Worm (Caenorhabditis elegans) whole organism, young adult: ENCODE measurements around the gene C10A4.9.

Source experiments
- B0261.1 ChIP-seq: sonication (generic microtip); optimal IDR thresholded peaks from 2 replicates; lab custom pipeline; 2016; ENCODE audit warnings: mild to moderate bottlenecking, missing genetic modification characterization, moderate library complexity, missing compliant biosample characterization
- C17E4.6 ChIP-seq: fragments of 200-800 bp; sonication (Bioruptor generic); IDR thresholded peaks from 2 replicates; pipeline ENCODE4 v1.3.6; 2022; ENCODE audit warnings: missing genetic modification reagents, missing genetic modification characterization, missing compliant biosample characterization
- F23B12.7 ChIP-seq: sonication (generic microtip); optimal IDR thresholded peaks from 2 replicates; lab custom pipeline; 2017; ENCODE audit warnings: missing genetic modification characterization, mild to moderate bottlenecking, missing compliant biosample characterization, antibody characterized with exemption, moderate library complexity; ENCODE audit not compliant: insufficient read depth
- F33H1.4 ChIP-seq: fragments of 200-800 bp; sonication (Bioruptor generic); IDR thresholded peaks from 2 replicates; pipeline ENCODE4 v1.3.6; 2022; ENCODE audit warnings: missing genetic modification reagents, missing genetic modification characterization, missing compliant biosample characterization
- F52B5.7 ChIP-seq: sonication (generic microtip); optimal IDR thresholded peaks from 2 replicates; lab custom pipeline; 2016; ENCODE audit warnings: mild to moderate bottlenecking, missing genetic modification characterization, missing compliant biosample characterization
- K11D2.4 ChIP-seq: fragments of 200-800 bp; sonication (Bioruptor generic); IDR thresholded peaks from 2 replicates; pipeline ENCODE4 v1.3.6; 2022; ENCODE audit warnings: missing genetic modification reagents, missing genetic modification characterization, missing compliant biosample characterization
- T07F8.4 ChIP-seq: sonication (generic microtip); optimal IDR thresholded peaks from 2 replicates; lab custom pipeline; 2016; ENCODE audit warnings: mild to moderate bottlenecking, missing genetic modification characterization, moderate library complexity, missing compliant biosample characterization
- Y67H2A.10 ChIP-seq: fragments of 200-800 bp; sonication (Bioruptor generic); conservative IDR thresholded peaks from 2 replicates; pipeline ENCODE4 v1.3.6; 2022; ENCODE audit warnings: missing genetic modification reagents, missing genetic modification characterization, missing compliant biosample characterization
- Y95B8A.8 ChIP-seq: fragments of 200-800 bp; sonication (Bioruptor generic); IDR thresholded peaks from 2 replicates; pipeline ENCODE4 v1.3.6; 2022; ENCODE audit warnings: missing genetic modification reagents, missing genetic modification characterization, missing compliant biosample characterization
- ama-1 ChIP-seq, 3 experiments: fragments of 150-350 bp in 1 of 3; sonication (generic microtip) in 2 of 3; optimal IDR thresholded peaks; 2 replicates each; lab custom pipeline; 2014 to 2018; ENCODE audit warnings: missing biosample characterization in 2 of 3, missing genetic modification characterization in 2 of 3, missing genetic modification reagents in 2 of 3
- athp-1 ChIP-seq: sonication (generic microtip); optimal IDR thresholded peaks from 2 replicates; lab custom pipeline; 2017; ENCODE audit warnings: mild to moderate bottlenecking, missing genetic modification characterization, missing compliant biosample characterization
- attf-3 ChIP-seq: fragments of 200-800 bp; sonication (Bioruptor generic); conservative IDR thresholded peaks from 2 replicates; pipeline ENCODE4 v1.3.6; 2022; ENCODE audit warnings: missing genetic modification reagents, missing genetic modification characterization, missing compliant biosample characterization
- attf-6 ChIP-seq: fragments of 200-800 bp; sonication (Bioruptor generic); IDR thresholded peaks from 2 replicates; pipeline ENCODE4 v1.3.6; 2022; ENCODE audit warnings: missing genetic modification reagents, missing genetic modification characterization, missing compliant biosample characterization
- ceh-100 ChIP-seq: fragments of 200-800 bp; sonication (Bioruptor generic); IDR thresholded peaks from 2 replicates; pipeline ENCODE4 v1.3.6; 2022; ENCODE audit warnings: missing genetic modification reagents, missing genetic modification characterization, missing compliant biosample characterization
- ceh-27 ChIP-seq: fragments of 200-800 bp; sonication (Bioruptor generic); optimal IDR thresholded peaks from 2 replicates; lab custom pipeline; 2018; ENCODE audit warnings: mild to moderate bottlenecking, missing genetic modification characterization, moderate library complexity, missing compliant biosample characterization
- ceh-91 ChIP-seq: fragments of 200-800 bp; sonication (Bioruptor generic); IDR thresholded peaks from 2 replicates; pipeline ENCODE4 v1.3.6; 2022; ENCODE audit warnings: missing genetic modification reagents, missing genetic modification characterization, missing compliant biosample characterization
- die-1 ChIP-seq: sonication (generic microtip); optimal IDR thresholded peaks from 2 replicates; lab custom pipeline; 2016; ENCODE audit warnings: missing genotype, mild to moderate bottlenecking, missing genetic modification characterization, missing compliant biosample characterization
- dpl-1 ChIP-seq: fragments of 150-350 bp; optimal IDR thresholded peaks from 2 replicates; lab custom pipeline; 2014; ENCODE audit warnings: missing biosample characterization, missing genetic modification reagents, missing genetic modification characterization
- ekl-4 ChIP-seq: fragments of 200-800 bp; sonication (Bioruptor generic); IDR thresholded peaks from 2 replicates; pipeline ENCODE4 v1.3.6; 2022; ENCODE audit warnings: missing genetic modification reagents, missing genetic modification characterization, missing compliant biosample characterization
- ets-4 ChIP-seq: fragments of 200-800 bp; sonication (Bioruptor generic); optimal IDR thresholded peaks from 2 replicates; lab custom pipeline; 2018; ENCODE audit warnings: mild to moderate bottlenecking, missing genetic modification characterization, missing compliant biosample characterization
- hmg-1.2 ChIP-seq: fragments of 200-800 bp; sonication (Bioruptor generic); IDR thresholded peaks from 2 replicates; pipeline ENCODE4 v1.3.6; 2022; ENCODE audit warnings: missing genetic modification reagents, missing genetic modification characterization, missing compliant biosample characterization
- hmg-20 ChIP-seq: fragments of 200-800 bp; sonication (Bioruptor generic); IDR thresholded peaks from 2 replicates; pipeline ENCODE4 v1.3.6; 2022; ENCODE audit warnings: missing genetic modification reagents, missing genetic modification characterization, missing compliant biosample characterization
- let-526 ChIP-seq: fragments of 200-800 bp; sonication (Bioruptor generic); IDR thresholded peaks from 2 replicates; pipeline ENCODE4 v1.3.6; 2022; ENCODE audit warnings: missing genetic modification reagents, missing genetic modification characterization, missing compliant biosample characterization
- let-607 ChIP-seq, 2 experiments: fragments of 200-800 bp in 1 of 2; sonication (Bioruptor generic) in 1 of 2; sonication (generic microtip) in 1 of 2; optimal IDR thresholded peaks; 2 replicates each; lab custom pipeline; 2016 to 2018; ENCODE audit warnings: mild to moderate bottlenecking in 2 of 2, missing compliant biosample characterization in 2 of 2, missing genetic modification characterization in 2 of 2, moderate library complexity in 2 of 2, missing genotype in 1 of 2
- lir-1 ChIP-seq: fragments of 200-800 bp; sonication (Bioruptor generic); conservative IDR thresholded peaks from 2 replicates; pipeline ENCODE4 v1.3.6; 2022; ENCODE audit warnings: missing genetic modification reagents, missing genetic modification characterization, missing compliant biosample characterization
- madf-3 ChIP-seq: fragments of 200-800 bp; sonication (Bioruptor generic); IDR thresholded peaks from 2 replicates; pipeline ENCODE4 v1.3.6; 2022; ENCODE audit warnings: missing genetic modification reagents, missing genetic modification characterization, missing compliant biosample characterization
- madf-6 ChIP-seq: fragments of 200-800 bp; sonication (Bioruptor generic); IDR thresholded peaks from 2 replicates; pipeline ENCODE4 v1.3.6; 2022; ENCODE audit warnings: missing genetic modification reagents, missing genetic modification characterization, missing compliant biosample characterization
- mcd-1 ChIP-seq: fragments of 200-800 bp; sonication (Bioruptor generic); IDR thresholded peaks from 2 replicates; pipeline ENCODE4 v1.3.6; 2022; ENCODE audit warnings: missing genetic modification reagents, missing genetic modification characterization, missing compliant biosample characterization
- mel-28 ChIP-seq: sonication (generic microtip); optimal IDR thresholded peaks from 2 replicates; lab custom pipeline; 2016; ENCODE audit warnings: borderline replicate concordance, mild to moderate bottlenecking, missing genetic modification characterization, missing compliant biosample characterization
- nfya-1 ChIP-seq: sonication (generic microtip); optimal IDR thresholded peaks from 2 replicates; lab custom pipeline; 2017; ENCODE audit warnings: antibody characterized with exemption, missing compliant biosample characterization, missing genetic modification characterization, borderline replicate concordance; ENCODE audit not compliant: insufficient read depth
- nfya-2 ChIP-seq: fragments of 200-800 bp; sonication (Bioruptor generic); IDR thresholded peaks from 2 replicates; pipeline ENCODE4 v1.3.6; 2022; ENCODE audit warnings: missing genetic modification reagents, missing genetic modification characterization, missing compliant biosample characterization
- tbx-9 ChIP-seq: sonication (generic microtip); optimal IDR thresholded peaks from 2 replicates; lab custom pipeline; 2016; ENCODE audit warnings: borderline replicate concordance, missing genetic modification characterization, inconsistent platforms, missing compliant biosample characterization
- unc-130 ChIP-seq: sonication (generic microtip); optimal IDR thresholded peaks from 2 replicates; lab custom pipeline; 2016; ENCODE audit warnings: missing genetic modification reagents, missing genetic modification characterization, missing compliant biosample characterization
- unc-62 ChIP-seq: fragments of 150-350 bp; optimal IDR thresholded peaks from 2 replicates; lab custom pipeline; 2014; ENCODE audit warnings: missing biosample characterization, missing genetic modification reagents, missing genetic modification characterization
- zim-3 ChIP-seq: sonication (generic microtip); optimal IDR thresholded peaks from 2 replicates; lab custom pipeline; 2017; ENCODE audit warnings: mild to moderate bottlenecking, missing genetic modification characterization, moderate library complexity, missing compliant biosample characterization
- ztf-18 ChIP-seq: sonication (generic microtip); optimal IDR thresholded peaks from 2 replicates; lab custom pipeline; 2016; ENCODE audit warnings: missing genotype, mild to moderate bottlenecking, missing genetic modification characterization, missing compliant biosample characterization
- ztf-26 ChIP-seq: sonication (generic microtip); optimal IDR thresholded peaks from 2 replicates; lab custom pipeline; 2017; ENCODE audit warnings: missing genetic modification characterization, missing compliant biosample characterization
- ztf-28 ChIP-seq: fragments of 200-800 bp; sonication (Bioruptor generic); IDR thresholded peaks from 2 replicates; pipeline ENCODE4 v1.3.6; 2022; ENCODE audit warnings: missing genetic modification reagents, missing genetic modification characterization, missing compliant biosample characterization
- ztf-3 ChIP-seq: fragments of 200-800 bp; sonication (Bioruptor generic); optimal IDR thresholded peaks from 2 replicates; lab custom pipeline; 2018; ENCODE audit warnings: mild to moderate bottlenecking, missing genetic modification characterization, missing compliant biosample characterization
- ztf-6 ChIP-seq: fragments of 200-800 bp; sonication (Bioruptor generic); IDR thresholded peaks from 2 replicates; pipeline ENCODE4 v1.3.6; 2022; ENCODE audit warnings: missing genetic modification reagents, missing genetic modification characterization, missing compliant biosample characterization

The C10A4.9 gene

DNA sequence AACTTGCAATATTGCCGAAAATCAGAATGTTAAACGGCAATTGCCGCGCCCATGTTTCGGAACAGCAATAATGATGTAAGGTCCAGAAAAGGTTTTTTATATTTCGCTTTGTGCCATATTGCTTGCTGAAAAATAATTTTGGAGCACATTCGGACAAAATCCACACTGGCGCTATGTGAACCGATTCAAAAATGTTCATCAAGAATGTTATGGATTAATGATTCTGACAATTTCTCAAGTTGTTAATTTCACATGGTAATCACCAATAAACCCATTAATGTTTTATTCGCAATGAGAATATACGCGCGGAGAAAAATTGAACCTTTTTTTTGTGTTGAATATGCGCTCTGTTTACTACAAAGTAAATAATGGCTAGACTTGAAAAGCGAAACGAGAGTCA is 16.1 kb upstream of the C10A4.9 start:
- TF ChIP-seq ama-1 (optimal IDR thresholded peaks at IDR 0.05; lab: Kevin White, UChicago) (no peak), ama-1 (GFP tag; optimal IDR thresholded peaks at IDR 0.05; lab: Kevin White, UChicago) (no peak), mcd-1 (GFP tag; lab: Robert Waterston, UW) (no peak), ceh-100 (GFP tag; lab: Robert Waterston, UW) (no peak), die-1 (tag; lab: Kevin White, UChicago) (no peak), Y67H2A.10 (GFP tag; lab: Robert Waterston, UW) (no peak), mel-28 (tag; lab: Kevin White, UChicago) (no peak), ceh-27 (no peak), B0261.1 (no peak), hmg-20 (no peak), attf-6 (no peak), ztf-18 (tag; lab: Kevin White, UChicago) (no peak), T07F8.4 (tag; lab: Kevin White, UChicago) (no peak), dpl-1 (GFP tag; lab: Kevin White, UChicago) (no peak)

- TF ChIP-seq ztf-28 (GFP tag; lab: Robert Waterston, UW): no peak
- TF ChIP-seq attf-3: no peak
- TF ChIP-seq C17E4.6: no peak
Measured at ce11 chrX:7405393-7405792, 15.3 kb upstream of the C10A4.9 start, which contains the start of gene C10A4.3. TSS of gene C10A4.3 (plus strand) at chrX:7405693.

DNA sequence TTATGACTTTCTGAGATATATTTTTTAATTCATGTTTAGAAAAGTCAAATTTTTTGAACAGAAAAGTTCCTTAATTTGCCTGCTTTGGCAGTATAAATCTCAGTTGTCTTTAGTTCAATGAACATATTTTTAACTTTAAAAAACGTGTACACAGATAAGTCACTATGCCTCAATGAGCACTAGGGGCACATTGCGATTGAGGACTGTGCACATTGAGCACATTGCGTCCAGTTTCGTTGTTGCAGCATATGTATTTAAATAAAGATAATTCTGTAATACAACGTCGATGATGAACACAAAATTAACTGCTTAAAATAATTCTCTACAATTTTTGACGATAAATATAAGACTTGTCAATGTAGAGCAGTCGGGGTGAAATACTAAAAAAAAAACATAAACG is 12.9 kb upstream of the C10A4.9 start:
- TF ChIP-seq mcd-1 (GFP tag; lab: Robert Waterston, UW) (no peak), ets-4 (GFP tag; lab: Kevin White, UChicago) (no peak), K11D2.4 (GFP tag; lab: Robert Waterston, UW) (no peak), athp-1 (tag; lab: Kevin White, UChicago) (no peak), T07F8.4 (tag; lab: Kevin White, UChicago) (no peak), Y67H2A.10 (GFP tag; lab: Robert Waterston, UW) (no peak), nfya-2 (GFP tag; lab: Robert Waterston, UW) (no peak), zim-3 (tag; lab: Kevin White, UChicago) (no peak), Y95B8A.8 (GFP tag; lab: Robert Waterston, UW) (no peak), ztf-3 (GFP tag; lab: Kevin White, UChicago) (no peak), F33H1.4 (GFP tag; lab: Robert Waterston, UW) (no peak), madf-3 (GFP tag; lab: Robert Waterston, UW) (no peak), hmg-1.2 (GFP tag; lab: Robert Waterston, UW) (no peak), let-607 (tag; optimal IDR thresholded peaks at IDR 0.05; lab: Kevin White, UChicago) (no peak), let-526 (no peak), lir-1 (no peak)

- TF ChIP-seq tbx-9 (tag; lab: Kevin White, UChicago): no peak
- TF ChIP-seq, all 124 proteins: peak for 0
Measured at ce11 chrX:7409030-7409429, 11.6 kb upstream of the C10A4.9 start.

ce11 chrX:7409935-7410334 is 10.7 kb upstream of the C10A4.9 start, which contains the start of gene C10A4.2:
TSS of gene C10A4.2 (plus strand) at chrX:7410235.
- TF ChIP-seq F52B5.7 (tag; lab: Kevin White, UChicago): no peak
- TF ChIP-seq ztf-6 (GFP tag; lab: Robert Waterston, UW): no peak
- no peak for TF ChIP-seq ztf-26 (tag; lab: Kevin White, UChicago)
- no peak for TF ChIP-seq unc-130 (GFP tag; lab: Kevin White, UChicago)
- no peak for TF ChIP-seq unc-62 (GFP tag; lab: Kevin White, UChicago)
- TF ChIP-seq madf-6 (GFP tag; lab: Robert Waterston, UW): no peak
- TF ChIP-seq ztf-28 (GFP tag; lab: Robert Waterston, UW): no peak
- TF ChIP-seq ceh-91 (GFP tag; lab: Robert Waterston, UW): no peak
- no peak for TF ChIP-seq nfya-1
- no peak for TF ChIP-seq hmg-20
- TF ChIP-seq ekl-4: no peak
- TF ChIP-seq F23B12.7 (tag; lab: Kevin White, UChicago): no peak
